Worm (Caenorhabditis elegans) whole organism, late embryonic: ENCODE data around the gene emb-27.

Experiments used
- nhr-11 ChIP-seq: fragments of 150-350 bp; optimal IDR thresholded peaks from 2 replicates; lab custom pipeline; 2014; ENCODE audit warnings: missing biosample characterization, missing genetic modification characterization
- pha-4 ChIP-seq: fragments of 150-350 bp; optimal IDR thresholded peaks from 2 replicates; lab custom pipeline; 2018; ENCODE audit warnings: missing biosample characterization, missing genetic modification reagents, missing genetic modification characterization
- unc-55 ChIP-seq: sonication (generic microtip); optimal IDR thresholded peaks from 2 replicates; lab custom pipeline; 2017; ENCODE audit warnings: missing biosample characterization, missing genetic modification reagents, missing genetic modification characterization

ce11 chrII:8135953-8136352 is 26.0 kb downstream of the emb-27 start:
- no peak for TF ChIP-seq nhr-11
- no peak for TF ChIP-seq pha-4
- no peak for TF ChIP-seq unc-55
